Worm (Caenorhabditis elegans) whole organism, mixed stage, embryonic: ENCODE measurements around the gene mnk-1.

Experiments
- bed-3 ChIP-seq: fragments of 200-800 bp; sonication (Bioruptor generic); optimal IDR thresholded peaks from 3 replicates; lab custom pipeline; 2018; ENCODE audit warnings: mild to moderate bottlenecking, missing genetic modification characterization, moderate library complexity, missing compliant biosample characterization
- ces-1 ChIP-seq: fragments of 150-350 bp; optimal IDR thresholded peaks from 2 replicates; lab custom pipeline; 2014; ENCODE audit warnings: missing biosample characterization, missing genetic modification reagents, missing genetic modification characterization
- elt-1 ChIP-seq: sonication (generic microtip); optimal IDR thresholded peaks from 2 replicates; lab custom pipeline; 2017; ENCODE audit warnings: missing genetic modification characterization, mild to moderate bottlenecking, missing compliant biosample characterization, antibody characterized with exemption, moderate library complexity, borderline replicate concordance; ENCODE audit not compliant: insufficient read depth
- elt-3 ChIP-seq: fragments of 150-350 bp; optimal IDR thresholded peaks from 2 replicates; lab custom pipeline; 2014; ENCODE audit warnings: missing biosample characterization, missing genetic modification characterization
- hlh-1 ChIP-seq: fragments of 150-350 bp; optimal IDR thresholded peaks from 2 replicates; lab custom pipeline; 2014; ENCODE audit warnings: missing biosample characterization, missing genetic modification reagents, missing genetic modification characterization
- lin-13 ChIP-seq: fragments of 150-350 bp; optimal IDR thresholded peaks from 2 replicates; lab custom pipeline; 2014; ENCODE audit warnings: missing biosample characterization, missing genetic modification characterization
- mab-5 ChIP-seq: fragments of 150-350 bp; optimal IDR thresholded peaks from 2 replicates; lab custom pipeline; 2014; ENCODE audit warnings: missing biosample characterization, missing genetic modification characterization
- nhr-237 ChIP-seq: fragments of 150-350 bp; optimal IDR thresholded peaks from 2 replicates; lab custom pipeline; 2014; ENCODE audit warnings: missing biosample characterization, missing genetic modification characterization
- nhr-76 ChIP-seq: sonication (generic microtip); optimal IDR thresholded peaks from 2 replicates; lab custom pipeline; 2017; ENCODE audit warnings: missing biosample characterization, missing genetic modification characterization
- snpc-4 ChIP-seq: fragments of 150-350 bp; optimal IDR thresholded peaks from 2 replicates; lab custom pipeline; 2014; ENCODE audit warnings: missing biosample characterization, missing genetic modification characterization
- tbx-8 ChIP-seq: fragments of 200-800 bp; sonication (Bioruptor generic); optimal IDR thresholded peaks from 2 replicates; lab custom pipeline; 2018; ENCODE audit warnings: mild to moderate bottlenecking, missing genetic modification characterization, moderate library complexity, missing compliant biosample characterization
- unc-39 ChIP-seq: fragments of 150-350 bp; optimal IDR thresholded peaks from 2 replicates; lab custom pipeline; 2014; ENCODE audit warnings: missing biosample characterization, missing genetic modification characterization
- unc-62 ChIP-seq: fragments of 150-350 bp; optimal IDR thresholded peaks from 2 replicates; lab custom pipeline; 2014; ENCODE audit warnings: missing biosample characterization, missing genetic modification reagents, missing genetic modification characterization
- ztf-11 ChIP-seq: fragments of 150-350 bp; optimal IDR thresholded peaks from 2 replicates; lab custom pipeline; 2014; ENCODE audit warnings: missing biosample characterization, missing genetic modification characterization

DNA sequence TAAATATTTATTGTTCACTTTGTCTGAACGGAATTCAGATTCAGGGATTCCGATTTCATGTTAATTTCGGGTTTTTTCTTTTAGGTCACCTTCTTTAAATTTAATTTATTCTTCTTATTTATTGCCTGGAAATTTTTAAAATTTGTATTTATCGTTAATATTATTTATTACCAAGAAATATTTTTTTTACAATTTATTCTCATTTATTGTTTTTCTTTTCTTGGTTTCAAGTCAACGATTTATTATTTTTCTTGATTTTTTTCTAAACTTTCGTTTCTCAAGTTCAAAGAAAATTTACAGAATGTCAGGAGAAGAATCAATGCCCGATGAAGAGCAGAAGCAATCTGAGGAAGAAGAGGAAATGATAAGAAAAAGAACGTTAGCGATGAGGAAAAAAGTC lies 32.9 kb upstream of the mnk-1 start, which contains the start of gene crn-3:
- TF ChIP-seq snpc-4 (tag; lab: Kevin White, UChicago) (no peak), mab-5 (no peak), lin-13 (tag; lab: Kevin White, UChicago) (no peak), hlh-1 (tag; lab: Kevin White, UChicago) (no peak), nhr-76 (tag; lab: Kevin White, UChicago) (no peak), bed-3 (no peak), nhr-237 (tag; lab: Kevin White, UChicago) (no peak), elt-3 (no peak), elt-1 (no peak), ztf-11 (tag; lab: Kevin White, UChicago) (no peak), ces-1 (GFP tag; lab: Kevin White, UChicago) (no peak), tbx-8 (GFP tag; lab: Kevin White, UChicago) (no peak), unc-62 (GFP tag; lab: Kevin White, UChicago) (no peak), unc-39 (no peak)
